Worm (Caenorhabditis elegans) whole organism, L2 larva: Measurements from ENCODE around the gene fbxb-43.
"Not testable (repeated sequence)": the region's sequence is repeated elsewhere in the genome, so short reads cannot be mapped to it uniquely, and the experiment has no call there.

ENCODE experiments used
- C34F6.9 ChIP-seq: fragments of 150-350 bp; optimal IDR thresholded peaks from 2 replicates; lab custom pipeline; 2014; ENCODE audit warnings: missing biosample characterization, missing genetic modification characterization
- F13H6.1 ChIP-seq: sonication (generic microtip); optimal IDR thresholded peaks from 2 replicates; lab custom pipeline; 2016; ENCODE audit warnings: missing genetic modification characterization, missing compliant biosample characterization
- R02D3.7 ChIP-seq: fragments of 150-350 bp; optimal IDR thresholded peaks from 2 replicates; lab custom pipeline; 2014; ENCODE audit warnings: missing biosample characterization, missing genetic modification characterization
- Y55F3AM.14 ChIP-seq: fragments of 200-800 bp; sonication (Bioruptor generic); optimal IDR thresholded peaks from 2 replicates; lab custom pipeline; 2018; ENCODE audit warnings: mild to moderate bottlenecking, missing genetic modification characterization, missing compliant biosample characterization
- ZK546.5 ChIP-seq: sonication (generic microtip); optimal IDR thresholded peaks from 2 replicates; lab custom pipeline; 2017; ENCODE audit warnings: missing biosample characterization, missing genetic modification characterization
- aly-2 ChIP-seq: fragments of 150-350 bp; optimal IDR thresholded peaks from 2 replicates; lab custom pipeline; 2014; ENCODE audit warnings: missing biosample characterization, missing genetic modification characterization
- ama-1 ChIP-seq: fragments of 150-350 bp; optimal IDR thresholded peaks from 2 replicates; lab custom pipeline; 2018; ENCODE audit warnings: inconsistent platforms
- ceh-82 ChIP-seq: fragments of 150-350 bp; optimal IDR thresholded peaks from 2 replicates; lab custom pipeline; 2014; ENCODE audit warnings: missing biosample characterization, missing genetic modification characterization
- crh-2 ChIP-seq: sonication (generic microtip); optimal IDR thresholded peaks from 2 replicates; lab custom pipeline; 2017; ENCODE audit warnings: missing biosample characterization, missing genetic modification characterization
- egl-27 ChIP-seq: sonication (generic microtip); optimal IDR thresholded peaks from 3 replicates; lab custom pipeline; 2017; ENCODE audit warnings: missing biosample characterization, missing genetic modification reagents, missing genetic modification characterization
- fos-1 ChIP-seq: fragments of 150-350 bp; optimal IDR thresholded peaks from 2 replicates; lab custom pipeline; 2014; ENCODE audit warnings: missing biosample characterization, missing genetic modification characterization
- lin-13 ChIP-seq: fragments of 150-350 bp; optimal IDR thresholded peaks from 2 replicates; lab custom pipeline; 2014; ENCODE audit warnings: missing biosample characterization, missing genetic modification reagents, missing genetic modification characterization
- lin-39 ChIP-seq: fragments of 150-350 bp; optimal IDR thresholded peaks from 2 replicates; lab custom pipeline; 2014; ENCODE audit warnings: missing biosample characterization, missing genetic modification reagents, missing genetic modification characterization
- mab-5 ChIP-seq: fragments of 150-350 bp; optimal IDR thresholded peaks from 2 replicates; lab custom pipeline; 2014; ENCODE audit warnings: missing biosample characterization, missing genetic modification characterization
- mbf-1 ChIP-seq: sonication (generic microtip); optimal IDR thresholded peaks from 2 replicates; lab custom pipeline; 2017; ENCODE audit warnings: missing biosample characterization, missing genetic modification characterization
- nhr-10 ChIP-seq: sonication (generic microtip); optimal IDR thresholded peaks from 2 replicates; lab custom pipeline; 2017; ENCODE audit warnings: missing biosample characterization, missing genetic modification characterization
- nhr-11 ChIP-seq: fragments of 150-350 bp; optimal IDR thresholded peaks from 2 replicates; lab custom pipeline; 2014; ENCODE audit warnings: missing biosample characterization, missing genetic modification characterization
- nhr-12 ChIP-seq: fragments of 150-350 bp; optimal IDR thresholded peaks from 2 replicates; lab custom pipeline; 2014; ENCODE audit warnings: missing biosample characterization, missing genetic modification characterization
- nhr-25 ChIP-seq: fragments of 150-350 bp; sonication (generic microtip); optimal IDR thresholded peaks from 3 replicates; lab custom pipeline; 2014; ENCODE audit warnings: missing biosample characterization, missing genetic modification characterization
- nhr-77 ChIP-seq: fragments of 150-350 bp; optimal IDR thresholded peaks from 2 replicates; lab custom pipeline; 2014; ENCODE audit warnings: missing biosample characterization, missing genetic modification characterization
- peb-1 ChIP-seq: fragments of 150-350 bp; optimal IDR thresholded peaks from 2 replicates; lab custom pipeline; 2014; ENCODE audit warnings: missing biosample characterization, missing genetic modification characterization
- sem-4 ChIP-seq: fragments of 150-350 bp; optimal IDR thresholded peaks from 2 replicates; lab custom pipeline; 2014; ENCODE audit warnings: missing biosample characterization, missing genetic modification reagents, missing genetic modification characterization
- skn-1 ChIP-seq: sonication (generic microtip); optimal IDR thresholded peaks from 2 replicates; lab custom pipeline; 2017; ENCODE audit warnings: missing biosample characterization, missing genetic modification characterization
- sma-3 ChIP-seq: sonication (generic microtip); optimal IDR thresholded peaks from 2 replicates; lab custom pipeline; 2016; ENCODE audit warnings: missing genetic modification reagents, missing genetic modification characterization, missing compliant biosample characterization
- sma-9 ChIP-seq, 2 experiments: fragments of 150-350 bp in 1 of 2; sonication (generic microtip) in 1 of 2; optimal IDR thresholded peaks; 2 replicates each; lab custom pipeline; 2014 to 2016; ENCODE audit warnings: missing genetic modification characterization in 2 of 2, mild to moderate bottlenecking in 1 of 2, missing biosample characterization in 1 of 2, missing compliant biosample characterization in 1 of 2, missing genetic modification reagents in 1 of 2, moderate library complexity in 1 of 2
- snpc-4 ChIP-seq: fragments of 150-350 bp; optimal IDR thresholded peaks from 2 replicates; lab custom pipeline; 2014; ENCODE audit warnings: missing biosample characterization, missing genetic modification characterization
- unc-39 ChIP-seq: fragments of 150-350 bp; optimal IDR thresholded peaks from 2 replicates; lab custom pipeline; 2014; ENCODE audit warnings: missing biosample characterization, missing genetic modification characterization
- unc-55 ChIP-seq: fragments of 150-350 bp; sonication (generic microtip); optimal IDR thresholded peaks from 3 replicates; lab custom pipeline; 2014; ENCODE audit warnings: missing biosample characterization, missing genetic modification reagents, missing genetic modification characterization
- unc-62 ChIP-seq: fragments of 150-350 bp; optimal IDR thresholded peaks from 2 replicates; lab custom pipeline; 2014; ENCODE audit warnings: missing biosample characterization, missing genetic modification reagents, missing genetic modification characterization
- zag-1 ChIP-seq: fragments of 150-350 bp; optimal IDR thresholded peaks from 2 replicates; lab custom pipeline; 2014; ENCODE audit warnings: missing biosample characterization, missing genetic modification characterization
- ztf-1 ChIP-seq: fragments of 200-800 bp; sonication (Bioruptor generic); conservative IDR thresholded peaks from 2 replicates; pipeline ENCODE4 v1.3.6; 2022; ENCODE audit warnings: missing genetic modification characterization, missing compliant biosample characterization
- ztf-4 ChIP-seq: fragments of 150-350 bp; optimal IDR thresholded peaks from 2 replicates; lab custom pipeline; 2014; ENCODE audit warnings: missing biosample characterization, missing genetic modification characterization

fbxb-43 gene

ce11 chrII:1529057-1529456 lies 7.0 kb upstream of the fbxb-43 start, which contains the start of gene Y51H7BR.4:
Gene Y51H7BR.4, plus strand, starts transcription at chrII:1529357.
- TF ChIP-seq crh-2 (no peak), nhr-10 (tag; lab: Kevin White, UChicago) (no peak), aly-2 (tag; lab: Kevin White, UChicago) (no peak), ztf-4 (no peak)

ce11 chrII:1537321-1537720 lies 1.3 kb downstream of the fbxb-43 start, which contains the start of gene fbxb-42:
Gene fbxb-42, plus strand, starts transcription at chrII:1537621.
- TF ChIP-seq R02D3.7 (tag; lab: Kevin White, UChicago) (no peak), nhr-12 (no peak), ceh-82 (tag; lab: Kevin White, UChicago) (no peak), unc-55 (GFP tag; lab: Kevin White, UChicago) (no peak), nhr-10 (tag; lab: Kevin White, UChicago) (no peak), ZK546.5 (tag; lab: Kevin White, UChicago) (no peak), Y55F3AM.14 (GFP tag; lab: Kevin White, UChicago) (no peak), unc-62 (no peak), egl-27 (tag; lab: Kevin White, UChicago) (no peak), C34F6.9 (tag; lab: Kevin White, UChicago) (no peak), mbf-1 (tag; lab: Kevin White, UChicago) (no peak), nhr-11 (tag; lab: Kevin White, UChicago) (no peak), ama-1 (lab: Kevin White, UChicago) (no peak)

- TF ChIP-seq ceh-82 (tag; lab: Kevin White, UChicago) (no peak), unc-55 (GFP tag; lab: Kevin White, UChicago) (no peak), peb-1 (no peak), crh-2 (no peak), sma-3 (GFP tag; lab: Kevin White, UChicago) (no peak), snpc-4 (tag; lab: Kevin White, UChicago) (no peak), mab-5 (tag; lab: Kevin White, UChicago) (no peak), R02D3.7 (tag; lab: Kevin White, UChicago) (no peak), lin-13 (no peak)
Observed at ce11 chrII:1538589-1538988, 2.6 kb downstream of the fbxb-43 start, which contains the start of gene fbxb-44. Gene fbxb-44, plus strand, starts transcription at chrII:1538889.

ce11 chrII:1540628-1541027 lies 4.6 kb downstream of the fbxb-43 start, which contains the start of gene poml-4:
Gene poml-4, plus strand, starts transcription at chrII:1540928.
- not testable (repeated sequence) for TF ChIP-seq C34F6.9 (tag; lab: Kevin White, UChicago); crh-2; nhr-77 (tag; lab: Kevin White, UChicago)

- not testable (repeated sequence) for TF ChIP-seq ztf-1 (GFP tag; lab: Robert Waterston, UW); nhr-12; F13H6.1
- TF ChIP-seq, all 48 proteins: peak for 0; not testable (repeated sequence) for 48
Observed at ce11 chrII:1543182-1543581, 7.2 kb downstream of the fbxb-43 start, which contains the start of gene K05F6.4. Gene K05F6.4, plus strand, starts transcription at chrII:1543482.

- TF ChIP-seq sma-9 (GFP tag; optimal IDR thresholded peaks at IDR 0.05; lab: Kevin White, UChicago) (no peak), sma-9 (tag; optimal IDR thresholded peaks at IDR 0.05; lab: Kevin White, UChicago) (no peak), snpc-4 (tag; lab: Kevin White, UChicago) (no peak), ztf-4 (no peak), lin-39 (tag; lab: Kevin White, UChicago) (no peak), nhr-11 (tag; lab: Kevin White, UChicago) (no peak), fos-1 (tag; lab: Kevin White, UChicago) (no peak), C34F6.9 (tag; lab: Kevin White, UChicago) (no peak), unc-39 (no peak), F13H6.1 (no peak), skn-1 (tag; lab: Kevin White, UChicago) (no peak), unc-62 (no peak), sma-3 (GFP tag; lab: Kevin White, UChicago) (no peak), nhr-10 (tag; lab: Kevin White, UChicago) (no peak), ama-1 (lab: Kevin White, UChicago) (no peak), nhr-12 (no peak), mbf-1 (tag; lab: Kevin White, UChicago) (no peak), zag-1 (tag; lab: Kevin White, UChicago) (no peak), sem-4 (tag; lab: Kevin White, UChicago) (no peak), nhr-25 (no peak)
Observed at ce11 chrII:1545625-1546024, 9.6 kb downstream of the fbxb-43 start, which contains the start of gene K05F6.12. Gene K05F6.12, plus strand, starts transcription at chrII:1545925.
